Fruit fly (Drosophila melanogaster) whole organism, prepupa: Measurements from ENCODE around the gene mthl1.

Experiments
- Blimp-1 ChIP-seq: fragments of 200-800 bp; sonication (Bioruptor generic); optimal IDR thresholded peaks from 3 replicates; lab custom pipeline; 2017; ENCODE audit warnings: missing biosample characterization, missing genetic modification characterization, mild to moderate bottlenecking, moderate library complexity, missing genetic modification reagents
- CG10631 ChIP-seq: fragments of 200-800 bp; sonication (Bioruptor generic); optimal IDR thresholded peaks from 2 replicates; lab custom pipeline; 2016; ENCODE audit warnings: missing biosample characterization, missing genetic modification characterization
- CG10669 ChIP-seq: fragments of 200-800 bp; sonication (Bioruptor generic); optimal IDR thresholded peaks from 3 replicates; lab custom pipeline; 2018; ENCODE audit warnings: missing biosample characterization, mild to moderate bottlenecking, missing genetic modification characterization, moderate library complexity
- CG11762 ChIP-seq: fragments of 200-800 bp; sonication (Bioruptor generic); optimal IDR thresholded peaks from 3 replicates; lab custom pipeline; 2016; ENCODE audit warnings: missing biosample characterization, missing genetic modification characterization; ENCODE audit not compliant: insufficient read depth
- CG11902 ChIP-seq: fragments of 200-800 bp; sonication (Bioruptor generic); optimal IDR thresholded peaks from 3 replicates; lab custom pipeline; 2016; ENCODE audit warnings: missing biosample characterization, missing genetic modification characterization
- CG15336 ChIP-seq: fragments of 200-800 bp; sonication (Bioruptor generic); IDR thresholded peaks from 2 replicates; pipeline ENCODE4 v1.3.6; 2022; ENCODE audit warnings: missing biosample characterization, missing genetic modification characterization
- CG1621 ChIP-seq: fragments of 200-800 bp; sonication (Bioruptor generic); optimal IDR thresholded peaks from 3 replicates; lab custom pipeline; 2018; ENCODE audit warnings: missing biosample characterization, mild to moderate bottlenecking, missing genetic modification characterization
- CG3032 ChIP-seq: fragments of 200-800 bp; optimal IDR thresholded peaks from 2 replicates; lab custom pipeline; 2019; ENCODE audit warnings: missing biosample characterization, mild to moderate bottlenecking, missing genetic modification characterization, moderate library complexity
- CG31627 ChIP-seq: fragments of 200-800 bp; sonication (Bioruptor generic); optimal IDR thresholded peaks from 3 replicates; lab custom pipeline; 2016; ENCODE audit warnings: missing biosample characterization, missing genetic modification characterization
- CG32006 ChIP-seq: fragments of 200-800 bp; sonication (Bioruptor generic); optimal IDR thresholded peaks from 3 replicates; lab custom pipeline; 2017; ENCODE audit warnings: missing biosample characterization, mild to moderate bottlenecking, missing genetic modification characterization
- CG4318 ChIP-seq: fragments of 200-800 bp; sonication (Bioruptor generic); optimal IDR thresholded peaks from 3 replicates; lab custom pipeline; 2017; ENCODE audit warnings: missing biosample characterization, mild to moderate bottlenecking, missing genetic modification characterization
- CG6163 ChIP-seq: fragments of 200-800 bp; sonication (Bioruptor generic); IDR thresholded peaks from 3 replicates; pipeline ENCODE4 v1.3.6; 2022; ENCODE audit warnings: missing biosample characterization, missing genetic modification characterization
- CG6276 ChIP-seq: fragments of 200-800 bp; sonication (Bioruptor generic); optimal IDR thresholded peaks from 2 replicates; lab custom pipeline; 2017; ENCODE audit warnings: missing biosample characterization, mild to moderate bottlenecking, missing genetic modification characterization
- CG6792 ChIP-seq: fragments of 200-800 bp; sonication (Bioruptor generic); optimal IDR thresholded peaks from 3 replicates; lab custom pipeline; 2016; ENCODE audit warnings: missing biosample characterization, missing genetic modification characterization
- CG6808 ChIP-seq: fragments of 200-800 bp; sonication (Bioruptor generic); optimal IDR thresholded peaks from 3 replicates; lab custom pipeline; 2017; ENCODE audit warnings: missing biosample characterization, missing genetic modification characterization, mild to moderate bottlenecking, moderate library complexity, missing genetic modification reagents
- CG6854 ChIP-seq: fragments of 200-800 bp; sonication (Bioruptor generic); optimal IDR thresholded peaks from 2 replicates; lab custom pipeline; 2017; ENCODE audit warnings: missing biosample characterization, mild to moderate bottlenecking, missing genetic modification characterization
- CG7368 ChIP-seq: fragments of 200-800 bp; sonication (Bioruptor generic); optimal IDR thresholded peaks from 3 replicates; lab custom pipeline; 2016; ENCODE audit warnings: missing biosample characterization, missing genetic modification characterization
- CG8119 ChIP-seq: fragments of 200-800 bp; sonication (Bioruptor generic); IDR thresholded peaks from 3 replicates; pipeline ENCODE4 v1.3.6; 2022; ENCODE audit warnings: missing biosample characterization, missing genetic modification characterization
- CG8319 ChIP-seq: fragments of 200-800 bp; sonication (Bioruptor generic); optimal IDR thresholded peaks from 3 replicates; lab custom pipeline; 2016; ENCODE audit warnings: missing biosample characterization, missing genetic modification characterization
- CG9139 ChIP-seq: fragments of 200-800 bp; sonication (Bioruptor generic); optimal IDR thresholded peaks from 3 replicates; lab custom pipeline; 2017; ENCODE audit warnings: missing biosample characterization, mild to moderate bottlenecking, missing genetic modification characterization
- Eip75B ChIP-seq: fragments of 200-800 bp; sonication (Bioruptor generic); optimal IDR thresholded peaks from 3 replicates; lab custom pipeline; 2016; ENCODE audit warnings: missing biosample characterization, missing genetic modification characterization
- Eip78C ChIP-seq: fragments of 200-800 bp; sonication (Bioruptor generic); peaks from one replicate; lab custom pipeline; 2016; ENCODE audit warnings: missing biosample characterization, missing genetic modification characterization
- Ets96B ChIP-seq: fragments of 200-800 bp; optimal IDR thresholded peaks from 2 replicates; lab custom pipeline; 2019; ENCODE audit warnings: missing biosample characterization, mild to moderate bottlenecking, missing genetic modification characterization, moderate library complexity
- Gug ChIP-seq: fragments of 200-800 bp; sonication (Bioruptor generic); IDR thresholded peaks from 2 replicates; pipeline ENCODE4 v1.3.6; 2022; ENCODE audit warnings: missing biosample characterization, missing genetic modification characterization
- Hr38 ChIP-seq: sonication (Bioruptor generic); optimal IDR thresholded peaks from 2 replicates; lab custom pipeline; 2016; ENCODE audit warnings: missing biosample characterization, missing genetic modification characterization
- Hr39 ChIP-seq: fragments of 200-800 bp; sonication (Bioruptor generic); optimal IDR thresholded peaks from 2 replicates; lab custom pipeline; 2016; ENCODE audit warnings: missing biosample characterization, missing genetic modification characterization
- Hr4 ChIP-seq: fragments of 200-800 bp; sonication (Bioruptor generic); optimal IDR thresholded peaks from 3 replicates; lab custom pipeline; 2016; ENCODE audit warnings: missing biosample characterization, missing genetic modification characterization
- Lpt ChIP-seq: fragments of 200-800 bp; sonication (Bioruptor generic); optimal IDR thresholded peaks from 3 replicates; lab custom pipeline; 2016; ENCODE audit warnings: missing biosample characterization, missing genetic modification characterization
- Met ChIP-seq: fragments of 200-800 bp; sonication (Bioruptor generic); optimal IDR thresholded peaks from 3 replicates; lab custom pipeline; 2016; ENCODE audit warnings: missing biosample characterization, missing genetic modification characterization
- OdsH ChIP-seq: fragments of 200-800 bp; sonication (Bioruptor generic); optimal IDR thresholded peaks from 3 replicates; lab custom pipeline; 2016; ENCODE audit warnings: missing biosample characterization, missing genetic modification characterization
- Smox ChIP-seq: fragments of 200-800 bp; sonication (Bioruptor generic); optimal IDR thresholded peaks from 3 replicates; lab custom pipeline; 2016; ENCODE audit warnings: missing biosample characterization, missing genetic modification characterization
- Sox14 ChIP-seq: fragments of 200-800 bp; sonication (Bioruptor generic); optimal IDR thresholded peaks from 3 replicates; lab custom pipeline; 2016; ENCODE audit warnings: missing biosample characterization, missing genetic modification characterization
- Sox15 ChIP-seq: fragments of 200-800 bp; sonication (Bioruptor generic); optimal IDR thresholded peaks from 3 replicates; lab custom pipeline; 2016; ENCODE audit warnings: missing biosample characterization, missing genetic modification characterization
- achi ChIP-seq: fragments of 200-800 bp; sonication (Bioruptor generic); optimal IDR thresholded peaks from 3 replicates; lab custom pipeline; 2016; ENCODE audit warnings: missing biosample characterization, missing genetic modification characterization
- acj6 ChIP-seq: fragments of 200-800 bp; sonication (Bioruptor generic); optimal IDR thresholded peaks from 3 replicates; lab custom pipeline; 2016; ENCODE audit warnings: missing biosample characterization, missing genetic modification characterization
- cyc ChIP-seq: fragments of 200-800 bp; sonication (Bioruptor generic); optimal IDR thresholded peaks from 3 replicates; lab custom pipeline; 2016; ENCODE audit warnings: missing biosample characterization, missing genetic modification characterization
- dsx ChIP-seq: fragments of 200-800 bp; optimal IDR thresholded peaks from 3 replicates; lab custom pipeline; 2019; ENCODE audit warnings: missing biosample characterization, mild to moderate bottlenecking, missing genetic modification characterization, moderate library complexity; ENCODE audit not compliant: poor library complexity, severe bottlenecking
- eg ChIP-seq: fragments of 200-800 bp; sonication (Bioruptor generic); IDR thresholded peaks from 3 replicates; pipeline ENCODE4 v1.3.6; 2022; ENCODE audit warnings: missing biosample characterization, missing genetic modification characterization
- esn ChIP-seq: fragments of 200-800 bp; sonication (Bioruptor generic); optimal IDR thresholded peaks from 2 replicates; lab custom pipeline; 2016; ENCODE audit warnings: missing biosample characterization, mild to moderate bottlenecking, missing genetic modification characterization, moderate library complexity
- fd59A ChIP-seq: fragments of 200-800 bp; sonication (Bioruptor generic); optimal IDR thresholded peaks from 2 replicates; lab custom pipeline; 2017; ENCODE audit warnings: missing biosample characterization, mild to moderate bottlenecking, missing genetic modification characterization, missing genetic modification reagents
- fd85E ChIP-seq: fragments of 200-800 bp; sonication (Bioruptor generic); optimal IDR thresholded peaks from 3 replicates; lab custom pipeline; 2016; ENCODE audit warnings: missing biosample characterization, missing genetic modification characterization
- lz ChIP-seq: fragments of 200-800 bp; sonication (Bioruptor generic); optimal IDR thresholded peaks from 3 replicates; lab custom pipeline; 2016; ENCODE audit warnings: missing biosample characterization, missing genetic modification characterization
- net ChIP-seq: fragments of 200-800 bp; sonication (Bioruptor generic); optimal IDR thresholded peaks from 3 replicates; lab custom pipeline; 2016; ENCODE audit warnings: missing biosample characterization, missing genetic modification characterization
- pdm3 ChIP-seq: fragments of 200-800 bp; sonication (Bioruptor generic); optimal IDR thresholded peaks from 3 replicates; lab custom pipeline; 2016; ENCODE audit warnings: missing biosample characterization, missing genetic modification characterization
- salr ChIP-seq, 2 experiments: fragments of 200-800 bp; sonication (Bioruptor generic); optimal IDR thresholded peaks; 3 replicates each; lab custom pipeline; 2016 to 2018; ENCODE audit warnings: missing biosample characterization in 2 of 2, missing genetic modification characterization in 2 of 2, mild to moderate bottlenecking in 1 of 2
- spab ChIP-seq: fragments of 200-800 bp; sonication (Bioruptor generic); optimal IDR thresholded peaks from 2 replicates; lab custom pipeline; 2017; ENCODE audit warnings: missing biosample characterization, mild to moderate bottlenecking, missing genetic modification characterization, missing genetic modification reagents
- ss ChIP-seq, 2 experiments: fragments of 200-800 bp; sonication (Bioruptor generic); optimal IDR thresholded peaks; 2 replicates in 1 of 2; 3 replicates in 1 of 2; lab custom pipeline; 2017 to 2018; ENCODE audit warnings: mild to moderate bottlenecking in 2 of 2, missing biosample characterization in 2 of 2, missing genetic modification characterization in 2 of 2, moderate library complexity in 1 of 2
- svp ChIP-seq: fragments of 200-800 bp; sonication (Bioruptor generic); peaks from one replicate; lab custom pipeline; 2016; ENCODE audit warnings: missing biosample characterization, missing genetic modification characterization
- vri ChIP-seq: fragments of 200-800 bp; sonication (Bioruptor generic); optimal IDR thresholded peaks from 3 replicates; lab custom pipeline; 2016; ENCODE audit warnings: missing biosample characterization, mild to moderate bottlenecking, missing genetic modification characterization

The mthl1 gene

DNA sequence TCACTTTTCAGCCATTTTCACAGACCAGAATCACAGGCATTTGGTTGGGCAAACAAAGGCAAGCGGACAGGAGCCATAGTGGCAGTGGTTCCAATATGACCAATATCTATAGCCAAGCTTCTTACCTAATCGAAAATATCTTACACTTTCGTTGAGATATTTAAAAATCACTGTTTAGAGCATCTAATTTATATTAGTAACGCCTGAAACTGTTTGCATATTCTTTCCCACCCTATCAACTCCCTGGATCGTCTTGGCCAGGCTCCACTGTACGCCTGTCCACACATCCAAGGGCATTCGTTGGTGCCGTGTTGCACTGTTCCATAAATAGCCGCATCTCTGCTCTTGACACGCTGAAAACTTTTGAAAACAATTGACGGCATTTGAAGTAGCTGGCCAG, 49.7 kb downstream of the mthl1 start (continued):
- TF ChIP-seq CG6792 (GFP tag; lab: Kevin White, UChicago) (no peak), CG7368 (GFP tag; lab: Kevin White, UChicago) (no peak), Gug (GFP tag; lab: Robert Waterston, UW) (peak; percentile 16; the same call in 1 of the 2 replicates), CG11762 (no peak), CG8119 (GFP tag; lab: Robert Waterston, UW) (no peak), Ets96B (tag; lab: Kevin White, UChicago) (peak; percentile 39), Eip78C (GFP tag; lab: Kevin White, UChicago) (peak; percentile 72), pdm3 (GFP tag; lab: Kevin White, UChicago) (peak; percentile 43), OdsH (GFP tag; lab: Kevin White, UChicago) (peak; percentile 15), achi (peak; percentile 44), CG8319 (GFP tag; lab: Kevin White, UChicago) (no peak), dsx (GFP tag; lab: Kevin White, UChicago) (no peak), Hr39 (GFP tag; lab: Kevin White, UChicago) (no peak), spab (GFP tag; lab: Kevin White, UChicago) (no peak), net (GFP tag; lab: Kevin White, UChicago) (no peak), CG9139 (GFP tag; lab: Kevin White, UChicago) (no peak), salr (GFP tag; optimal IDR thresholded peaks at IDR 0.05; lab: Kevin White, UChicago) (no peak), Hr38 (GFP tag; lab: Kevin White, UChicago) (no peak), CG31627 (GFP tag; lab: Kevin White, UChicago) (no peak), CG6808 (GFP tag; lab: Kevin White, UChicago) (peak; percentile 13), CG4318 (GFP tag; lab: Kevin White, UChicago) (no peak), Sox15 (no peak), Sox14 (peak; percentile 33), CG15336 (GFP tag; lab: Robert Waterston, UW) (peak; percentile 48; the same call in 1 of the 2 replicates), vri (GFP tag; lab: Kevin White, UChicago) (no peak), esn (GFP tag; lab: Kevin White, UChicago) (no peak), Lpt (GFP tag; lab: Kevin White, UChicago) (peak; percentile 17), acj6 (GFP tag; lab: Kevin White, UChicago) (peak; percentile 21), Hr4 (peak; percentile 24), lz (no peak), CG6276 (GFP tag; lab: Kevin White, UChicago) (no peak), CG6854 (no peak), Eip75B (GFP tag; lab: Kevin White, UChicago) (peak; percentile 25), Smox (GFP tag; lab: Kevin White, UChicago) (no peak), Met (GFP tag; lab: Kevin White, UChicago) (no peak), Blimp-1 (GFP tag; lab: Kevin White, UChicago) (no peak), svp (GFP tag; lab: Kevin White, UChicago) (no peak), eg (GFP tag; lab: Robert Waterston, UW) (no peak), ss (GFP tag; optimal IDR thresholded peaks at IDR 0.05; lab: Kevin White, UChicago) (no peak), CG6163 (GFP tag; lab: Robert Waterston, UW) (peak; percentile 49; the same call in 1 of the 3 replicates), CG32006 (peak; percentile 17), CG10669 (GFP tag; lab: Kevin White, UChicago) (no peak)

DNA sequence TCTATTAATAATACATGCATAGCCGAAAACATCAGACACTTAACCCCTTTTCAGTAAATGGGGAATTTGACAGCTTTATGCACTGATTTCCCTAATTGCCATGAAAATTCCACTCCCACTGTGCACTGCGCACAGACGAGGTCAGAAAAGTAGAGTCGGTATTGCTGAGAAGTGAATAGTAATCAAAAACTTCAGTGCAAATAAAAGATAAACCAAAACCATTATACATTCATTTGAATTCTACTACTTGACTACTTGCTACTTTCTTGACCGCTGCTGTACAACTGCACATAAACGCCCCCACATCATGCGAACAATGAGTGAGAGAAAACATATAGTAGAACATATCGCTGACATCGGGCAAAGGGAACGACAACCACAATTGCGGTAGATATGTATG, 50.7 kb downstream of the mthl1 start:
- TF ChIP-seq CG11762 (peak; percentile 41), acj6 (GFP tag; lab: Kevin White, UChicago) (peak; percentile 78), Eip78C (GFP tag; lab: Kevin White, UChicago) (peak; percentile 93), CG3032 (peak; percentile 55), spab (GFP tag; lab: Kevin White, UChicago) (peak; percentile 34), CG10631 (GFP tag; lab: Kevin White, UChicago) (peak; percentile 66), dsx (GFP tag; lab: Kevin White, UChicago) (peak; percentile 50), CG15336 (GFP tag; lab: Robert Waterston, UW) (peak; percentile 88), Hr39 (GFP tag; lab: Kevin White, UChicago) (peak; percentile 81), CG6276 (GFP tag; lab: Kevin White, UChicago) (peak; percentile 79), Hr38 (GFP tag; lab: Kevin White, UChicago) (no peak), fd59A (peak; percentile 57), cyc (GFP tag; lab: Kevin White, UChicago) (peak; percentile 72), fd85E (GFP tag; lab: Kevin White, UChicago) (no peak), CG1621 (tag; lab: Kevin White, UChicago) (peak; percentile 61), CG10669 (GFP tag; lab: Kevin White, UChicago) (peak; percentile 67), Lpt (GFP tag; lab: Kevin White, UChicago) (peak; percentile 80), Smox (GFP tag; lab: Kevin White, UChicago) (peak; percentile 61), CG4318 (GFP tag; lab: Kevin White, UChicago) (peak; percentile 60), CG31627 (GFP tag; lab: Kevin White, UChicago) (peak; percentile 80), salr (GFP tag; optimal IDR thresholded peaks at IDR 0.05; lab: Kevin White, UChicago) (peak; percentile 33 to 70), CG6808 (GFP tag; lab: Kevin White, UChicago) (peak; percentile 35), CG11902 (peak; percentile 51)
